Fruit fly (Drosophila melanogaster) S2 (cell line): ENCODE results near the gene tub.

ENCODE experiments used
- CG8478 ChIP-seq: fragments of >200 bp; optimal IDR thresholded peaks from 2 replicates; lab custom pipeline; 2018
- CTCF ChIP-seq, 2 experiments: fragments of >200 bp; optimal IDR thresholded peaks; 2 replicates each; lab custom pipeline; 2018

dm6 chr3R:4359625-4360024, 27.9 kb upstream of the tub start, which contains the start of gene CG1090:
- TF ChIP-seq CTCF (optimal IDR thresholded peaks at IDR 0.05; lab: Kevin White, UChicago) (peak in 1 of 2 experiments; percentile 24), CG8478 (lab: Kevin White, UChicago) (no peak)
